Fruit fly (Drosophila melanogaster) whole organism, pupa: ENCODE data around the gene yata.

Experiments used
- CG10348 ChIP-seq: fragments of 200-800 bp; sonication (Bioruptor generic); IDR thresholded peaks from 2 replicates; pipeline ENCODE4 v1.3.6; 2022; ENCODE audit warnings: missing biosample characterization, missing genetic modification characterization
- CG32121 ChIP-seq: fragments of 200-800 bp; sonication (Bioruptor generic); IDR thresholded peaks from 2 replicates; pipeline ENCODE4 v1.3.6; 2022; ENCODE audit warnings: missing biosample characterization, missing genetic modification characterization
- CG4496 ChIP-seq: fragments of 200-800 bp; sonication (Bioruptor generic); IDR thresholded peaks from 3 replicates; pipeline ENCODE4 v1.3.6; 2022; ENCODE audit warnings: missing biosample characterization, missing genetic modification characterization
- CG8159 ChIP-seq: fragments of 200-800 bp; sonication (Bioruptor generic); optimal IDR thresholded peaks from 3 replicates; lab custom pipeline; 2018; ENCODE audit warnings: missing biosample characterization, mild to moderate bottlenecking, missing genetic modification characterization, moderate library complexity
- Pif1A ChIP-seq: fragments of 200-800 bp; sonication (Bioruptor generic); optimal IDR thresholded peaks from 3 replicates; lab custom pipeline; 2016; ENCODE audit warnings: missing biosample characterization, missing genetic modification characterization
- Snoo ChIP-seq: fragments of 200-800 bp; sonication (Bioruptor generic); optimal IDR thresholded peaks from 3 replicates; lab custom pipeline; 2017; ENCODE audit warnings: missing biosample characterization, mild to moderate bottlenecking, missing genetic modification characterization, inconsistent platforms
- fd96Ca ChIP-seq: fragments of 200-800 bp; sonication (Bioruptor generic); IDR thresholded peaks from 3 replicates; pipeline ENCODE4 v1.3.6; 2022; ENCODE audit warnings: missing biosample characterization, missing genetic modification characterization
- gl ChIP-seq: fragments of 200-800 bp; sonication (Bioruptor generic); optimal IDR thresholded peaks from 2 replicates; lab custom pipeline; 2018; ENCODE audit warnings: missing biosample characterization, mild to moderate bottlenecking, missing genetic modification characterization

DNA sequence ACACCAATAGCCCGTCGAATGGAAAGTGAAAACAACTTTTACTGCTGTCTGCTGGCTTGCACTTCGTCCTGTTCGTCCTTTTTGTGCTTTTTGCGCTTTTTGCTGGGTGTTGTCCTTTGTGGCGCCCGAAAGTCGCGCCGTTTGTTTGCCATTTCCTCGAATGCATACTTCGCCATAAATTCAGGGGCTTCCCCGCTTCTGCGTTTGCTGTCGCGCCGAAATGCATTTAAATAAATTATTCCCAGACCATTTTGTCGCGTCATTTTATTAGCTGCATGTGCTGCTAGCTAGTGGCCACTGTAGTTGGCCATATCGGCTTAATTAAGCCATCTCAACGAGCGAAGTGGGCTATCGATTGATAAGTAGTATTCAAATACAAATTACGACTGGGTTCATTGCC lies 36.2 kb downstream of the yata start:
- TF ChIP-seq CG32121 (no peak), fd96Ca (GFP tag; lab: Robert Waterston, UW) (no peak), CG8159 (tag; lab: Kevin White, UChicago) (no peak), CG4496 (GFP tag; lab: Robert Waterston, UW) (no peak), gl (tag; lab: Kevin White, UChicago) (no peak), Snoo (tag; lab: Kevin White, UChicago) (no peak), Pif1A (no peak), CG10348 (GFP tag; lab: Robert Waterston, UW) (no peak)
